Worm (Caenorhabditis elegans): ENCODE results near the gene C09E7.10.
"Not testable (repeated sequence)": the region's sequence is repeated elsewhere in the genome, so short reads cannot be mapped to it uniquely, and the experiment has no call there.

Gene C09E7.10

ce11 chrIII:6519949-6520348, at the start of gene C09E7.10:
C09E7.10 (minus strand) TSS chrIII:6520049.
- TF ChIP-seq unc-62 (GFP tag; optimal IDR thresholded peaks at IDR 0.05) = no peak

DNA sequence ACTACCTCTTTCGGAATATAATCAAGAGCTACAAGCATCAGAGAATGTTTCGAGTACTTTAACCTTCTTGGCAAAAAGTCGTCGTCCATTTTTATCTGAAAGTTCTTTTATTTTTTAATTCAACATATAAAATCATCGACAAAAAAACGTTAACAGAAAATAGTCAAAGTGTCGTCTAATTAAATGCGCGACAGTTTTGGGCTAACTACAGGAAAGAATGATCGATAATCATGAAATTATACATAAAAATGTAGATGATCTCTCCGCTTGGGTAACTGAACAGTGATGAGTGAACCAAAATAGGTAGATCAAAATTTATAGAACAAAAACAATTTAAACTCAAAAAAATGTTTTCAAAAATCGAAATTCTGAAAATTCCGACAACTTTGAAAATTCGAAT, 38.6 kb upstream of the C09E7.10 start, which contains the start of gene C09E7.8:
Gene C09E7.8 (minus strand): TSS at position 101 of the 400 bp plus-strand sequence.
- no peak for TF ChIP-seq unc-62 (GFP tag; optimal IDR thresholded peaks at IDR 0.05)

ce11 chrIII:6551187-6552058, 31.6 kb upstream of the C09E7.10 start, which contains the start of gene C09E7.7:
C09E7.7 (minus strand) TSS chrIII:6551243.
- TF ChIP-seq unc-62 (GFP tag; optimal IDR thresholded peaks at IDR 0.05) = not testable (repeated sequence)

DNA sequence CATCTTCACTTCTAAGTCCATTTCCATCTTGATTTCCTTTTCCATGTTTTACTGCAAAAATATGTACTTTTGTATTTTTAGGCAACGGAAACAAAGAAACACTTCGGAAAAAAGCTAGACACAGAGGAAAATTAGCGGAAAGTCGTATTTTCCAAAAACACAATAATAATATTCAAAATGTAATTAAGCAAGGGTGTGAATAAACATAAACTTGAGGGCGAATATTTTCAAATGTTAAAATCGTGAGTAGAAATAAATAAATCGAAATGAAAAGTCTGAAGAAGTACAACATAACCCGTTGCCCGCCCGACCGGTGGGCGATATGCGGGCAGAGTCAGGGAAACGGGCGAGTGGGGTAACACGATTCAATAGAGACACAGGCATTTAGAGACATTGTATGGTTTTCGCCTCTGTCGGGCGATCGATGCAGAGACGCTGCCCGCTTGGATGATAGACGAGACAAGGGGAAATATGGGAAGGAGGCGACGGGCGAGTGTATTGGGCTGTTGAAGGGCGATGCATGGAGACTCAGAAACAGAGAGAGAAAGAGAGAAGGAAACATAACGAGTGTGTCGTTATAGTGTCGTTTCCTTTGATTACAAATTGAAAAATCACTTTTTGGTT, 17.2 kb upstream of the C09E7.10 start, which contains the start of gene C09E7.4:
Gene C09E7.4 (minus strand): TSS at position 51 of the 624 bp plus-strand sequence.
- no peak for TF ChIP-seq unc-62 (GFP tag; optimal IDR thresholded peaks at IDR 0.05)

ce11 chrIII:6532647-6533046, 12.8 kb upstream of the C09E7.10 start, which contains the start of gene srxa-5:
srxa-5 (plus strand) TSS chrIII:6532947.
- no peak for TF ChIP-seq unc-62 (GFP tag; optimal IDR thresholded peaks at IDR 0.05)

DNA sequence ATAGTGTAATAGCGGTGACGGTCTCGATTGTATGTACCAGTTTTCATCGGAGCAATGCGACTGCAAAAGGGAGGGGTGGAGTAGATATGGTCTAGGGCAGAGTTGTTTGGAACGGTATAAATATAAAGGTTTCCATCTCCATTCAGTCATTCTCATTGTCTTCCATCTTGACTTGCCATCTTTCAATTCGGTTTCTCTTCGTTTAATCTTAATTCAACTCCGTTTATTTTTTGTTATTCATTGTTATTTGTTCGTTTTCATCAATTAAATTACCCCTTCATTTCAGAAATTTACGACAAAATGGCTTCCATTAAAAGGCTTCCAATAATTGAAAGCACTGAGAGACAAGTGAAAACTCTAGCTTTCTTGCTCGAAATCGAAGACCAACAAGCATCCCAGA, 11.2 kb upstream of the C09E7.10 start, which contains the start of gene C09E7.11:
Gene C09E7.11 (plus strand): TSS at position 301 of the 400 bp plus-strand sequence.
- no peak for TF ChIP-seq unc-62 (GFP tag; optimal IDR thresholded peaks at IDR 0.05)

DNA sequence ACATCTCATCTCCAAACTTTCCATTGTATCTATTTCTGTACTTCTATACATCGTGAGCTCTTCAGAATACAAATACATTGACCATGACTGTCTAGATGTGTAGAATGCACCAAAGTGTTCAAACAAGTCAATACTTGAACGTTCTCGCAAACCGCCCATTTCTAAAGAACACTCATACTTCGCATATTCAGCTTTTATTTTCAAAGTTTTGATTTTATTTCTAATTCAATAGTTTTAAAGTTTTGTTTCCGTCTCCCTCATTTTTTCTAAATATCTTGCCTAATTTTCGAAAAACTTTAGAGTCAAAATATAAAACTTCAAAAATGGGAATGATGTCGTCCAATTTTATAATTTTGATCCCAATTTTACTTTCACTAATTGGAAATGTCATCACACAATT, 8.1 kb upstream of the C09E7.10 start, which contains the start of gene pqn-10:
Gene pqn-10 (plus strand): TSS at position 301 of the 400 bp plus-strand sequence.
- TF ChIP-seq unc-62 (GFP tag; optimal IDR thresholded peaks at IDR 0.05) = no peak

ce11 chrIII:6525557-6525956, 5.7 kb upstream of the C09E7.10 start, which contains the start of gene oig-1:
oig-1 (minus strand) TSS chrIII:6525657.
- no peak for TF ChIP-seq unc-62 (GFP tag; optimal IDR thresholded peaks at IDR 0.05)

DNA sequence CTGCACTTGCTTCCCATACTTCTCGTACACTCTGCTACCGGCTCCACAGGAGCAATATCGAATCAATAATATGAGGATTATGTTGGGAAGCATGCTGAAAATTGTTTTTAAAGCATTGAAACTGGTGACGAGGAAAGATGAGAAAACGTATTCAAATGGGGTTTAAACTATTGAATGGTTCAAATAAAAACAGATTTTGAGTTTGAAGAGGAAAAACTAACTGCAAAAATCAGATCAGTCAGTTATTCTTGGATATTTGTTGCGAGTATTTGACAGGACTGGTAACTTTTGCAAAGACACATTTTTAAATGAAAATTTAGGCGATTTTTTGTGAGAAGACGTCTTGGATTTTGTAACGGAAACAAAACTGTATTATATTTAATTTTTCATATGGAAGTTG, 5.2 kb downstream of the C09E7.10 start, which contains the start of gene acr-5:
Gene acr-5 (minus strand): TSS at position 101 of the 400 bp plus-strand sequence.
- TF ChIP-seq unc-62 (GFP tag; optimal IDR thresholded peaks at IDR 0.05) = no peak

DNA sequence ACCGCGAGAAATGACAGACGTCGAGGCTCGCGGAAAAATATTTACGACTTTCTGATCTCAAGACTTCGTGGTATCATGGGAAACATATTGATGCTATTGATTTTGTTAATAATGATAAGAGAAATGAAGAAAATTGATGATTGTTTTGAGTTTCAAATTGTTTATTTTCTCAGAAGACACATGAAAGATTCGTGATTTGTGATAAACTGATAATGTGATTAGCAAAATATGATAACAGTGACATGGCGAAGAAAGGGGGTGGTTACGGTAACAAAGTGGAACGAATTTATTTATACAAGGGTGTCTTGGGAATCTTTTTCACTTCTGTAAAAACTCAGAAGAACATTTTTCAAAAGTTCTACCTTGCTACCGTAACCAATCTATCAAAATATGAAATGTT, 10.5 kb downstream of the C09E7.10 start:
- no peak for TF ChIP-seq unc-62 (GFP tag; optimal IDR thresholded peaks at IDR 0.05)

DNA sequence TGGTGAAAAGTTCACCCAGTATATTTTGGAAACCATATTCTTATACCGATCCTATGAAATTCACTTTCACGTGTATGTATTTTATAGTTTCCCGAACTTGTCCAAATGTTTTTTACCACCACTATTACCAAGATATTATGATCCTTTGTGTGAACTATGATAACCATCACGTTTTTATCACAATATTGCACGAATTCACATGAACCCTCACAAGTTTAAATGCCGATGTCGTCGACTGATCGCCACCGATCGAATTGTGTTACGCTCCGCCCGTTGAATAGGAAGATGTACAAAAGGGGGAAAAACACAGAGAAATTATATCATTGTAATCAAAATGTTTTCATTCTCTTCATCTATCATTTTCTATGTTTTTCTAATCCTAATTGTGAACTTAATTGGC, 11.5 kb downstream of the C09E7.10 start:
- TF ChIP-seq unc-62 (GFP tag; optimal IDR thresholded peaks at IDR 0.05) = no peak

ce11 chrIII:6507832-6508231, 12.0 kb downstream of the C09E7.10 start, which contains the start of gene F23F12.12:
F23F12.12 (plus strand) TSS chrIII:6508132.
- no peak for TF ChIP-seq unc-62 (GFP tag; optimal IDR thresholded peaks at IDR 0.05)

DNA sequence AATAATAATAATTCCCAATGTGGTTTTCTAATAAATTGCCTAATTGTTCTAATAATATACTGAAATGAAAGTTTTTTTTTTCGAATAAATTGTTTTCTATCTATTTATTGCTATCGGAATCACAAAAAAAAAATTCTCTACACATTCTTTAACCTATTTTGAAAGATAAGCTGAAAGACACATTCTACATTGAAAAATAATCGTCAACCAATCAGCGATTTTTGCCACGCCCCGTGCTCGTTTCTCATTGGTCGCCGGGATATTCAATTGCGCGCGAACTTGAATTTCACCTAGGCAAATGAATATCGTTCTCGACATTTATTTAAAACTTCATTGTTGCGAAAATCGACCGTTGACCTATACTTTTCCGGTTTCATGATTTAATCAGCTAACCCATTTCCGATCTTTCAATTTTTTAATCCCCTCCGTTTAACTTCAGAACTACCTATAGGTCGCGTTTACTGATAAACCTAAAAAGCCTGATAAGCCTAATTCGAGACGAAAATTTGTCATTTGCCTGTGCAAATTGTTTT, 19.8 kb downstream of the C09E7.10 start, which contains the start of gene F23F12.3:
Gene F23F12.3 (plus strand): TSS at position 483 of the 533 bp plus-strand sequence.
- TF ChIP-seq unc-62 (GFP tag; optimal IDR thresholded peaks at IDR 0.05) = no peak

DNA sequence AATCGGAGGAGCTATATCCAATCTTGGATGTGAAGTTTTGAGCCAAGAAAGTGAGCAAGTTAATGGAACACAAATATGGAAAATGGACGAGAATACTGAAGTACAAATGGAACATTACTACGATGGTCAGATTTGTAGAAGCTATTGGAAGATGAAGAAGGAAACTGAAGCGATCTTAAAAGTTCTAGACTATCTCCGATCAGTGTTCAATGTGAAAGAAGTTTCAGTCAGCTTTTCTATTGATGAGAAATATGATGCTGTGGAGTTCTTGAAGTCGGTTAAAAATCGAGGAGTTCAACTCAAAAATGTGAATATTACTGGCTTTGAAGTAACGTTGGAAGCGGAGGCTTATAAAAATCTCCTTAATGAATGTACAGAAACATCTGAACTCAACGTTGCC, 20.7 kb downstream of the C09E7.10 start:
- no peak for TF ChIP-seq unc-62 (GFP tag; optimal IDR thresholded peaks at IDR 0.05)

- no peak for TF ChIP-seq unc-62 (GFP tag; optimal IDR thresholded peaks at IDR 0.05)
Observed at ce11 chrIII:6498176-6498575, 21.7 kb downstream of the C09E7.10 start, which contains the start of gene sdz-15. sdz-15 (plus strand) TSS chrIII:6498476.
